Fruit fly (Drosophila melanogaster): ENCODE results near the gene ltl.

Gene ltl

dm6 chr3L:7560580-7560979, 41.8 kb downstream of the ltl start:
- TF ChIP-seq CG31627 (GFP tag; optimal IDR thresholded peaks at IDR 0.05) (no peak), CG6808 (GFP tag; optimal IDR thresholded peaks at IDR 0.05) (no peak), Eip93F (GFP tag; optimal IDR thresholded peaks at IDR 0.05) (no peak), fd59A (GFP tag; optimal IDR thresholded peaks at IDR 0.05) (no peak), pdm3 (GFP tag; optimal IDR thresholded peaks at IDR 0.05) (no peak), ss (GFP tag; optimal IDR thresholded peaks at IDR 0.05) (no peak), dac (GFP tag; optimal IDR thresholded peaks at IDR 0.05) (no peak), CG10669 (GFP tag; optimal IDR thresholded peaks at IDR 0.05) (no peak), Sox14 (GFP tag; optimal IDR thresholded peaks at IDR 0.05) (no peak), achi (GFP tag; optimal IDR thresholded peaks at IDR 0.05) (no peak), CG32006 (GFP tag; optimal IDR thresholded peaks at IDR 0.05) (no peak), Smox (GFP tag; optimal IDR thresholded peaks at IDR 0.05) (no peak), fkh (GFP tag; optimal IDR thresholded peaks at IDR 0.05) (no peak)

DNA sequence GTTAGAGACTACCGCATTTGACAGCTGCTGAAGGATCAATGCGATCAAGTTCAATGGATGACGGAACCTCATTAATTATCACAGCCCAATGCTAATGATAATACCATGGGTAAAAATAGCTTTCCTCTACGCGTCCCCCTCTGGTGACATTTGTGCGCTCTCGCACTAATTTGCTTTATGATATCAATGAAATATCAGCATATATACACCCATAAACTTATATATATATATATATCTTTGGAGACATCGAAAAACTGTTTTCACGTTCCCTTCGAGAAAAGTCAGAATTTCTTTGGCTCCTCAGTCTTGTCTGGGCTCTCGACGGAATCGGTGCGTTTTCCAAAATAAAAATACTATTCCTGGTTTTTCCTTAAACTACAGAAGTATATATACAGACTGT, 43.5 kb downstream of the ltl start, which contains the start of gene frac:
Gene frac, plus strand, starts transcription at position 301 of the 400 bp plus-strand sequence.
- no peak for TF ChIP-seq CG31627 (GFP tag; optimal IDR thresholded peaks at IDR 0.05)
- no peak for TF ChIP-seq Sox14 (GFP tag; optimal IDR thresholded peaks at IDR 0.05)
- no peak for TF ChIP-seq Met (GFP tag; optimal IDR thresholded peaks at IDR 0.05)
- TF ChIP-seq net (GFP tag; optimal IDR thresholded peaks at IDR 0.05): no peak
- no peak for TF ChIP-seq fd85E (GFP tag; optimal IDR thresholded peaks at IDR 0.05)
- no peak for TF ChIP-seq Eip75B (GFP tag; optimal IDR thresholded peaks at IDR 0.05)
- TF ChIP-seq CG16779 (tag; optimal IDR thresholded peaks at IDR 0.05): no peak
- TF ChIP-seq Eip93F (GFP tag; optimal IDR thresholded peaks at IDR 0.05): no peak
- no peak for TF ChIP-seq CG10669 (GFP tag; optimal IDR thresholded peaks at IDR 0.05)
- TF ChIP-seq Smox (GFP tag; optimal IDR thresholded peaks at IDR 0.05): no peak
- no peak for TF ChIP-seq CG15336 (GFP tag; IDR thresholded peaks at IDR 0.05)
- no peak for TF ChIP-seq acj6 (GFP tag; optimal IDR thresholded peaks at IDR 0.05)
- no peak for TF ChIP-seq spab (GFP tag; optimal IDR thresholded peaks at IDR 0.05)
- TF ChIP-seq CG8632 (GFP tag; optimal IDR thresholded peaks at IDR 0.05): no peak
- TF ChIP-seq cyc (GFP tag; optimal IDR thresholded peaks at IDR 0.05): no peak

DNA sequence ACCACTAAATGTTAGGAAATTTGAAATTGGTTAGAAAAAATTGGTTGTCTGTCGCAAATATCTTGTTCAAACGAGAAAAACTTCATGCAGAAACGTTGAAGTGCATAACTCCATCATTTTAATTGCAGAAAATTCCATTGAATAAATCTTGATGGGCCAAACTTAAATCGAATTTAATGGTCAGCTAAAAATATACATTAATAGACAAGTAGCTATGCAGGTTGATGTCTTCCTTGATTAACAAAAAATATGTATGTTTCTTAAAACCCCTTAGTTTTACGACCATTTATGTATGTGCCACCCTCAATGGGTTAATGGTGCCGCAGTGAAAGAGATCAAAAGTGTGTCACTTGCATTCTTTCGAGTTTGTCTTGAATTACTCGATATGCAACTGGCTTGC, 54.2 kb downstream of the ltl start:
- TF ChIP-seq esn (GFP tag; optimal IDR thresholded peaks at IDR 0.05) (no peak), Smox (GFP tag; optimal IDR thresholded peaks at IDR 0.05) (peak; percentile 19), Eip78C (GFP tag) (peak; percentile 65), achi (GFP tag; optimal IDR thresholded peaks at IDR 0.05) (peak; percentile 1), cyc (GFP tag; optimal IDR thresholded peaks at IDR 0.05) (no peak), CG32006 (GFP tag; optimal IDR thresholded peaks at IDR 0.05) (peak; percentile 20), CG34406 (GFP tag; optimal IDR thresholded peaks at IDR 0.05) (peak; percentile 4), svp (GFP tag) (peak; percentile 77), Hr39 (GFP tag; optimal IDR thresholded peaks at IDR 0.05) (no peak), Sox15 (GFP tag; optimal IDR thresholded peaks at IDR 0.05) (peak; percentile 3), OdsH (GFP tag; optimal IDR thresholded peaks at IDR 0.05) (peak; percentile 7)

Measured in whole organism, prepupa.